Fruit fly (Drosophila melanogaster): ENCODE measurements around the gene CG10803.

DNA sequence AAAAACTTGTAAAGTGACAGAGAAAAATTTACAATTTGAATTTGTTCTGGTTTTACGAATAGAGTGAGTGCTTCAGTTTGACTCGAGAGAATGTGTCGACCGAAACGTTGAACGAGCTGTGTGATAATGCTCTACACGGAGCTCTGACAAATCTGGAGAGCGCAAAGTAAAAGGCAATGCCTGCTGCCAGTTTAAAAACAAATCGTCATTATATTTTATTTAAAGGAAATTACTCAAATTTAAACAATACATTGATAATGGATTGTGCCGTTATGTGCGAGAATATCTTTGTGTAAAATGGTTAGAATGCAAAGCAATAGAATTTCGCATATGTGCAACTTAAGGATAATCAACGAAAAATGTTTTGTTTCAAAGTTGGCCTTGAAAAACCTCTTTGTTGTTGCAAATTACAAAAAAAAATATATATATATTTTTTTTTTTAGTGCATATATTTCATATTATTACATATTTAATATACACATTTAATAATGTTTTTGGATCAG lies 25.3 kb upstream of the CG10803 start, which contains the start of the genes CG16782 and CG10801:
- TF ChIP-seq usp (GFP tag; optimal IDR thresholded peaks at IDR 0.05) (no peak), rgr (GFP tag; optimal IDR thresholded peaks at IDR 0.05) (no peak), Dfd (GFP tag; optimal IDR thresholded peaks at IDR 0.05) (no peak)

All from whole organism, wandering third instar larva.